Worm (Caenorhabditis elegans) whole organism, dauer: Measurements from ENCODE around the gene snai-1.

ENCODE experiments used
- unc-62 ChIP-seq: sonication (generic microtip); optimal IDR thresholded peaks from 2 replicates; lab custom pipeline; 2017; ENCODE audit warnings: missing biosample characterization, missing genetic modification reagents, missing genetic modification characterization

Gene snai-1

DNA sequence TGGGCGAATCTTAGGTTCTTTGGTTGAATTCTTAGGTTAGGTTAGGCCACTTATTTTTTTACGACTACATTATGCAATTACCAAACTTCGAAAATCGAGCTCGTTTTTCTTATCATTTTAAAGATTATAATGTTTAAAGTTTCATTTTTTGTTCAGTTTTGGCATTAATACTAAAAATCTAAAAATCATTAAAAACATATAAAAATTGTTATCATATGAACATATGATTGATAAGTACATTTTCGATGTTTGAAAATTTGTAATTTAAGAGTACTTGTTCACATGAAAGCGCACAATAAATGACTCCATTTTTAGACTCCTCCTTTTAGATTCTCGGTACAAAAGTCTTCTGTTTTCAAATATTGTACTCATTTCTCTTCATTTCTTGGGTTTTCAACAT, 8.4 kb downstream of the snai-1 start:
- TF ChIP-seq unc-62 (GFP tag; lab: Kevin White, UChicago), result no peak

DNA sequence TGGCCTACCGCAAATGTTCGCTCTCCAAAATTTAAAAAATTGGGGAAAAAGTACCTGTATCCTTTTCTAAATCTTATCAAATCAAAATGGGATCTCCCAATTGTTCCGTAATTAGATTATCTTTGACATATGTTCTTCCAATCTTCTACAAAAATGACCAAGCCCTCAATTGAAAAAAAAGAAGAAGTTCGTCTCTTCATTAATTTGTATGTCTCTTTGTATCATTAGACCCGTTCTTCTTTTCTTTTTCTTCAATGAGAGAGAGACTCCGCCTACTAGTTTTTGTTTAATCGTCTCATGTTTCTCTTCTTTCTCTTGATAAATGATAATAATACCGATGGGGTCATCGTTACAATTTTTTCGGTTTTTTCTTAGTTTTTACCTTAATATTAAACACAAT, 10.3 kb downstream of the snai-1 start:
- TF ChIP-seq unc-62 (GFP tag; lab: Kevin White, UChicago), result no peak

DNA sequence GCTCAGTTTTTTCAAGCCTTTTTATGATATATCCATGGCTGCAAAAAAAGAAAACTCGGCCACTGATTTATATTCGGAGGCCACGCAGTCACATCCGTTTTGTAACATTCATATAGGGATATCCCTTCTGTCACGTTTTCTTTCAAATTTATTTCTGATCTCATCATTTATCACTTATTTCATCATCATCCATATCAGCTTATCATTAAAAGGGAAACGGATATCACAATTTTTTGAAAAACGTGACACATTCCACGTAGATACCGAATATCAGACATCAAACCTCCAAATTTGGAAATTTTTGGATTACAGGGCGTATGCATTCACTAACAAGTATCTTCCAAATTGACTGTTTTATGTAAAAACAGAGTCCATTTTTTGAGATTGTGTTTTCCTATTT, 10.8 kb downstream of the snai-1 start:
- no peak for TF ChIP-seq unc-62 (GFP tag; lab: Kevin White, UChicago)

DNA sequence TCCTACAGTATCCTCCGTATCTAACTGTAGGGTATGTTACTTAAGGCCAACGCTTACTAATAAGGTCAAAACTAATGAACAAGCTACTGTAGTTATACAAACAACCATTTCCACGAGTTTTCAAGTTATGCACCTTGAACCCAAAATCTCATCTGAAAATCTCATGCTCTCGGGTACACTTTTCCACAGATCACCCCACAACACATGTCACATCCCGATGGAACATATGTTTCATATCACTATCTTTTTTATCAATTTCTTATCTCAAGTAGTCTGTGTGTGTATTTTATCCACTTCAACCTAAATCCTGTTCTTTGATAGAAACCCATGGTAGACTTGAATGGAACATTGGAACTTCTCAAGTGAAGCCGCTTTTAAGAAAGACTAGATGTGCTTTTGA, 13.2 kb downstream of the snai-1 start:
- no peak for TF ChIP-seq unc-62 (GFP tag; lab: Kevin White, UChicago)

DNA sequence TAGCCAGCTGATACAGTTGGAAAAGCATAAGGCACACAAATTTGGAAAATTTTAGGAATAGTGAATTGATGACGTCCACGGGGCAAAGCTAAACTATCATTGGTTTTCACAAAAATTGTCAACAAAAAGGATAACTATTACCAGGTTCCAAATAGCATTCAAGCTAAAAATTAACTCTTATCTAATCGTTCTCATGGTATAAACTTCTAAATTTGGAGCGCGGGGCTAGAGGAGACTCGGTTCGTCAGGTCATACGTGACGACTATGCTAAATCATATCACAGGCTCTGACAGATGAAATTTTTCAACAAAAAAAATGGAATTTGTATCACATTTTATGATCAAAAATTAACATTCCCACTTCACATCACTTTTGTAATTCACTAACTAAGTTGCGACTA, 14.3 kb downstream of the snai-1 start:
- no peak for TF ChIP-seq unc-62 (GFP tag; lab: Kevin White, UChicago)

DNA sequence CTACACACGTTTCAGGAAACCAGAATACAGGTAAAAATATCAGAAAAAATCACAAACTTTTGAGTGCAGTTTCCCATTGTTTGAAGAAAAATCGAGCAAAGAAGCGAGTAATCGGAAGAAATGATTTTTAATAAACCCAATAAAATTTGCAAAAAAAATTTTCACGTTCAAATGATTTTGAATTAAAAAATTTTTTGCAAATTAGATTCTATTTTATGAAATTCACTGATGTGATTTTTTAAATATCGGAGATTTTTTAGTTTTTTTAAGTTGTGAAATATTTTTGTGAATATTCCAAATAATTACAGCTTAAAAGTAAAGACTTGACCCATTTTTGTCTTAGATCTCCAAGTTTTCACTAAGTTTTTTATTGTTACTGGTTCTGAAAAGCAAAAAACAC, 15.3 kb downstream of the snai-1 start, which contains the start of gene pnp-1:
Gene pnp-1 (minus strand): TSS at position 101 of the 400 bp plus-strand sequence.
- no peak for TF ChIP-seq unc-62 (GFP tag; lab: Kevin White, UChicago)

DNA sequence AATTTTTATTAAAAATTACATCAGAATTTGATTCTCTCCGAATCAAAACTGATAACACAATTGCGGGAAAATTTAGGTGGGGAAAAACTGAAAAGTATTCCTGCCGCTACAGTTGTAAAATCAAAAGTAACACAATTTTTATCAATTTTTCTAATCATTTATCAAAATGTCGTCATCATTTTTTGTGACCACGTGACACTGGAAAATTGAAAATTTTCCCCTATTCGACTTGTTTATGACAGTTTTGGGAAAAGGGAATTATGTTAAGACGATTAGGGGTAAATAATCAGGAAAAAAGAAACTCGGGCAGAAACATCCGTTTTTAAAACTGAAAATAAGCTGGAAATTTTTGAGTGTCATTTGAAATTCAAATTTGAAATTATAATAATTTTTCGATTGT, 16.7 kb downstream of the snai-1 start:
- no peak for TF ChIP-seq unc-62 (GFP tag; lab: Kevin White, UChicago)

DNA sequence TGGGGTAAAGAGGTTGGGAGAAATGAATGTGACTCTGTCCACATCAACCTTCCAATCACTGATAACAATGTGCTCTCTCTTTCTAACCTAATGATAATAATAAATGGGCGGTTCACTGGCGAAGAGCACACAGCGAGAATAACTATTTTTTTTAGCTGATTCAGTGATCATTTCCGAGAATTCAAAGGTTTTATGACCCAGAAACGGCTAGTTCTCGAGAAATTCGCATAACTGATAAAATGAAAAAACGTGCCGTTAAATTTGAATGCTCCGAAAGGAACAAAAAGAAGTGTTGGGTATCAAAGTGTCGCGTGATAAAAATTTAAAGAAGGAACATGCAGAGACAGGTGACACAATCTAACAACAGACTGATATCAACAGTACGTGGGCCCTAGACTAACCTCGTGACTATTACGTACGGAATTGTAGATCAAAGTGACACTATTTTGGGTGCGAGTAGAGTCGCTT, 17.7 kb downstream of the snai-1 start:
- TF ChIP-seq unc-62 (GFP tag; lab: Kevin White, UChicago), result no peak

DNA sequence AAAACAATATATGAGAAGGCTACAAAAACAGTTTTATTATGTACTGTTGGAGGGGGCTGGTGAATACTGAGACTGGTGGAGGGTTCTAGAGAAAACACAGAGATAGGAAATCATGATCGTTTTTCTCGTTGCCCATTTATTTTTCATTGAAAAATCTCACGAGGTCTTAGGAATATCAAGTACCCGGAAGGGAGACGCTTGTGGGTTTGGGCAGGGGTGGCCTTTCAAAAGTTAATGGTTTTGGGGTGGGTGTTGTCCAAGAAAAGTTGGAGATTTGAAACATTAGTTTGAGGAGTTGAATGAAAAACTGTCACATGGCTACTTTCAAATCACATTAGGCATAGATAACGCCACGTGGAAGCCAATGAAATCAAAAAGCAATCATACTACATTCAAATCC, 18.8 kb downstream of the snai-1 start:
- no peak for TF ChIP-seq unc-62 (GFP tag; lab: Kevin White, UChicago)

DNA sequence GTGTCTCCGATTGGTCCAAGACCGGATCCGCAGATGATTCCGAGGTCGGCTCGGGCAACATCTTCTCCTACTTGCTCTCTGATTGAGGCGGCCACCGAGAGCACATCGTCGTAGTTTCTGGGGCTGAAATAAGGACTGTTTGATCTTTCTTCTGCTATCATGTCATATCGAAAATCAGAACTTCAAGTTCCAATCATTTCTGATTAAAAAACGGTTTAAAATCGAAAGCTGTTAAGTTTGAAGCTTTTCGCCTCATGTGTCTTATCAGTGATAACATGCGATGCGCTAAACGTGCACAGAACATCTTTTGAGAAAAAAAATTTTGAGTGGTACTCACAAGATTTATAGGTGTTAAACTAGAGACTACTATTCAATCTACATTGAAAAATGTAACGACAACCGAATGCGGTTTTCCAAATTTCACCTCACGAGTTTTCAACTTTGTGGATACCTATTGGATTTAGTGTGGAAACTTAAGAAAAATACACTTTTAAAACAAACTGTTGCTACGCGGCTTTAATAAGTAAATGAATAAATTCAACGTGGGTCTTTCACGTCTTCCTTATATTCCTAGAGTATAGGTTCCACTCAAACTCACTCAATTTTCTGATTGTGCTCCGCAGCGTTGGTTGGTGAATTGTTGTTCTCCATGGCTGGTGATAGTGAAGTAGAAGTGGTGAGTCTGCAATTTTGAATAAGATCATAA, 19.4 kb downstream of the snai-1 start:
- no peak for TF ChIP-seq unc-62 (GFP tag; lab: Kevin White, UChicago)

DNA sequence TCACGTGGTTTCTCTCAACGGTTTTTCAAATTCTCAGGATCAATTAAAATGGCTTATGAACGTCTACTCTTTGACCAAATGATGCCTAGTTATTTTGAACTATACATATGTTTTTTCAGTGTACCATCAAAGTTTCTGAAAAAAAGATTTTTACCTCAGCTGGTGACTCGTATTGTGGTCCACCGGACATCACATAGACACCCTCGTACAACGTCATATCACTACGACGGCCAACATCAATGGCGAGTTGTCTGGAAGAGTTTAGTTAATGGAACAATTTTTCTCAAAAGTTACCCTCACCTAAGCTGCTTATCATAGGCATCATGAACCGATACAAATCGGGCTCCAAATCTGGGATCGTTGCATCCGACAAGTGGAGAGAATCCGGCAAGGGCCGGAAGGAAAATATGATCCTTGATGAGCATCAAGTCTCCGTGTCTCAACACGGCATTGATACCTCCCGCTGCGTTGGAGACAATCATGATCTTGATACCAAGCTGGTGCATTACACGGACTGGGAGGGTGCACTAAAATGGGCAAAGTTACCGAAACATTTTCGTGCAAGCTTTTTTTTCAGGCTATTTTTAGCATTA, 20.3 kb downstream of the snai-1 start:
- no peak for TF ChIP-seq unc-62 (GFP tag; lab: Kevin White, UChicago)

DNA sequence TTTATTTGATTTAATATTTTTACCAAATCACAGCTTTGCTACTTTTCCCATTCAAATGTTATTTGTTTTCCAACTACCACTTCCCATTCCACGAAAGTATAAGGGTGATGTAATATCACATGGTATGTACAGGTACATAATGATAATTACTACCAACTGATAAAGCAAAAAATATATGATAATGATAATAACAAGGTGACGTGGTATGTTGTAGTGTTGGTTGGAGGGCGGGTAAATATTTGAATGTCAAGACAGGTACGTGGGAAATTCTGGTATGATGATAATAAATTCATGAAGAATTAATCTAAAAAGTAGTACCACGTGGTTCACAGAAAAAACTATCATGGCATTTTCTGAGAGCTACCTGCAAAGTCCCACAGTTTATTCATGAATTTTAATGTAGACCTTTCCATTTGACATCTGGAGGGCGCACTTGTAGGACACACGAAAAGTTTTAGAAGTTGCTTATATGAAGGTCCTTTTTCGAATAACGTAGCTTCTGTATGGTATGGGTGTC, 21.6 kb downstream of the snai-1 start:
- TF ChIP-seq unc-62 (GFP tag; lab: Kevin White, UChicago), result no peak

DNA sequence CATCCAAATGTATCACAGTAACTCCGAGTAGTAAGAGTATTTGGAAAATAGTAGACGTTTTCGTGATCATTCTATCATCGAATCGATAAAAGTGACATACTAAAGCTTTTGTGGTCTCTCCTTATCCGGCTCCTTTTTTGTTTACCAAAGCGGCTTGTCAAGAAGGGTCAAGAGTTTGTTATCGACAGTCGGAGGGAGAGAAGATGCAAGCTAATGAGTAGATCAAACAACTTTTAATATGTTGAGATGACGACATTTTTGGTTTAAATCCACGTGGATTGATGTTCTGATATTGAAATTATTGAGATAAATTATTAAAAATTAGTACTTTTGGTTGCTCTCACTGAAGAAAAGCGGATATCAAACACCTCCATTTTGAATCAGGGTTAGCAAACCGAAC, 22.2 kb downstream of the snai-1 start, which contains the start of gene T21D12.7:
Gene T21D12.7 (minus strand): TSS at position 101 of the 400 bp plus-strand sequence.
- TF ChIP-seq unc-62 (GFP tag; lab: Kevin White, UChicago), result no peak

DNA sequence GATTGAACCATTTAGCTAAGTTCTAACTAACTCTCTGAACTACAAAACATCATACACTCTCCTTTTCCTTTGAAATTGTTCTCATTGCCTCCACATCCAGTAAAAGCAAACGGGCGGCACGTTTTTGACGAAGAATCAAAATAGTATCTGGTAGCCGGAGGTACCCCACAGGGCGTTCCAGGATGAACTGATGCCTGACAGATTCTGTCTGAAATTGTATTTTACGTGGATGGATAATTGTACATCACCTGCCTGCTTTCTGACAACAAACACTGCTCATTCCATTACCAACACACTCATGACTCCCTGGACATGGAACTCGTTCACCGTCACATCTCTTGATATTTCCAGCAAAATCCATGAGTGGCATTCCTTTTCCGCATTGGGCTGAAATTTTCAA, 23.1 kb downstream of the snai-1 start:
- TF ChIP-seq unc-62 (GFP tag; lab: Kevin White, UChicago), result no peak

DNA sequence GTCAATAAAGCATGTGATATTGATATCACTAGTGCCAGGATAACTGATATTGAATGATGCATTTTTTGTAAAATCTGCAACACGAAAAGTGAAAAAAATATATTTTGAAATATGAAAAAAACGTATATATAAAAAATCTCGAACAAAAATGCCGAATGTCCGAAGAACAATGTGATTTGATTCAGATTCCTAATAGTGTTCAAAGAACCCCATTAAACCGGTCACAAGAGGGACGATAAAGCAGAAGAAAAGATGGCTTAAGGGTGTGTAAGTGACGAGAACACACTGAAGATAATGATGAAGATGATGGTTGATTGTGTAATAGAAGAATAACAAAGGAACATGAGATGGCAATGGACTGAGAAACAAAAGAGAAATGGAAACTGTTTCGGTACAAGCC, 25.5 kb downstream of the snai-1 start, which contains the start of gene T21D12.14:
Gene T21D12.14 (minus strand): TSS at position 101 of the 400 bp plus-strand sequence.
- no peak for TF ChIP-seq unc-62 (GFP tag; lab: Kevin White, UChicago)

DNA sequence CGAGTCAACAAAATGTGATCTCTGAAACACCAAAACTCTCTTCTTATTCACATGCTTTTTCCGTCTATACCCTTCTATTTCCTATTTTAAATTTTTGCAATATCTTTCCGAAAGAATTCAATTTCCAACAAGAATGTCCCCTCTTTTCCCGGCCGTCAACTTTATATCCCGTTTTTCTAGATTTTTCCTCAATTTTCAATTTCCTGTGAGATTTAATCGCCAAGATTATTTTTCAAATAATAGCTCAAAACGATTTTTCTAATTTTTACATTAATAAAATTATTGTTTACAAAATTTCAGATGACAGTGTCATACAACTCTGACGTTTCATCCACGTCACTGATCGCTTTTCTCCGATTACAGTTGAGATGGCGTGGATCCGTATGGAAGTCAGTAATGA, 30.2 kb downstream of the snai-1 start, which contains the start of gene best-19:
Gene best-19 (plus strand): TSS at position 301 of the 400 bp plus-strand sequence.
- TF ChIP-seq unc-62 (GFP tag; lab: Kevin White, UChicago), result no peak
